Fruit fly (Drosophila melanogaster) whole organism, prepupa: ENCODE measurements around the gene Gr97a.
A peak's percentile ranks its signal among the peaks of the same experiment; 100 is the strongest.

ENCODE experiments used
- CG10631 ChIP-seq: fragments of 200-800 bp; sonication (Bioruptor generic); optimal IDR thresholded peaks from 2 replicates; lab custom pipeline; 2016; ENCODE audit warnings: missing biosample characterization, missing genetic modification characterization
- CG11294 ChIP-seq: fragments of 200-800 bp; sonication (Bioruptor generic); IDR thresholded peaks from 2 replicates; pipeline ENCODE4 v1.3.6; 2022; ENCODE audit warnings: missing biosample characterization, missing genetic modification characterization
- CG11762 ChIP-seq: fragments of 200-800 bp; sonication (Bioruptor generic); optimal IDR thresholded peaks from 3 replicates; lab custom pipeline; 2016; ENCODE audit warnings: missing biosample characterization, missing genetic modification characterization; ENCODE audit not compliant: insufficient read depth
- CG11902 ChIP-seq: fragments of 200-800 bp; sonication (Bioruptor generic); optimal IDR thresholded peaks from 3 replicates; lab custom pipeline; 2016; ENCODE audit warnings: missing biosample characterization, missing genetic modification characterization
- CG15336 ChIP-seq: fragments of 200-800 bp; sonication (Bioruptor generic); IDR thresholded peaks from 2 replicates; pipeline ENCODE4 v1.3.6; 2022; ENCODE audit warnings: missing biosample characterization, missing genetic modification characterization
- CG1621 ChIP-seq: fragments of 200-800 bp; sonication (Bioruptor generic); optimal IDR thresholded peaks from 3 replicates; lab custom pipeline; 2018; ENCODE audit warnings: missing biosample characterization, mild to moderate bottlenecking, missing genetic modification characterization
- CG3032 ChIP-seq: fragments of 200-800 bp; optimal IDR thresholded peaks from 2 replicates; lab custom pipeline; 2019; ENCODE audit warnings: missing biosample characterization, mild to moderate bottlenecking, missing genetic modification characterization, moderate library complexity
- CG31627 ChIP-seq: fragments of 200-800 bp; sonication (Bioruptor generic); optimal IDR thresholded peaks from 3 replicates; lab custom pipeline; 2016; ENCODE audit warnings: missing biosample characterization, missing genetic modification characterization
- CG32006 ChIP-seq: fragments of 200-800 bp; sonication (Bioruptor generic); optimal IDR thresholded peaks from 3 replicates; lab custom pipeline; 2017; ENCODE audit warnings: missing biosample characterization, mild to moderate bottlenecking, missing genetic modification characterization
- CG34406 ChIP-seq: fragments of 200-800 bp; sonication (Bioruptor generic); optimal IDR thresholded peaks from 3 replicates; lab custom pipeline; 2016; ENCODE audit warnings: missing biosample characterization, missing genetic modification characterization
- CG4318 ChIP-seq: fragments of 200-800 bp; sonication (Bioruptor generic); optimal IDR thresholded peaks from 3 replicates; lab custom pipeline; 2017; ENCODE audit warnings: missing biosample characterization, mild to moderate bottlenecking, missing genetic modification characterization
- CG6163 ChIP-seq: fragments of 200-800 bp; sonication (Bioruptor generic); IDR thresholded peaks from 3 replicates; pipeline ENCODE4 v1.3.6; 2022; ENCODE audit warnings: missing biosample characterization, missing genetic modification characterization
- CG6792 ChIP-seq: fragments of 200-800 bp; sonication (Bioruptor generic); optimal IDR thresholded peaks from 3 replicates; lab custom pipeline; 2016; ENCODE audit warnings: missing biosample characterization, missing genetic modification characterization
- CG6808 ChIP-seq: fragments of 200-800 bp; sonication (Bioruptor generic); optimal IDR thresholded peaks from 3 replicates; lab custom pipeline; 2017; ENCODE audit warnings: missing biosample characterization, missing genetic modification characterization, mild to moderate bottlenecking, moderate library complexity, missing genetic modification reagents
- CG6854 ChIP-seq: fragments of 200-800 bp; sonication (Bioruptor generic); optimal IDR thresholded peaks from 2 replicates; lab custom pipeline; 2017; ENCODE audit warnings: missing biosample characterization, mild to moderate bottlenecking, missing genetic modification characterization
- CG7368 ChIP-seq: fragments of 200-800 bp; sonication (Bioruptor generic); optimal IDR thresholded peaks from 3 replicates; lab custom pipeline; 2016; ENCODE audit warnings: missing biosample characterization, missing genetic modification characterization
- CG8119 ChIP-seq: fragments of 200-800 bp; sonication (Bioruptor generic); IDR thresholded peaks from 3 replicates; pipeline ENCODE4 v1.3.6; 2022; ENCODE audit warnings: missing biosample characterization, missing genetic modification characterization
- CG8632 ChIP-seq: fragments of 200-800 bp; sonication (Bioruptor generic); optimal IDR thresholded peaks from 3 replicates; lab custom pipeline; 2016; ENCODE audit warnings: missing biosample characterization, missing genetic modification characterization
- CG9139 ChIP-seq: fragments of 200-800 bp; sonication (Bioruptor generic); optimal IDR thresholded peaks from 3 replicates; lab custom pipeline; 2017; ENCODE audit warnings: missing biosample characterization, mild to moderate bottlenecking, missing genetic modification characterization
- Eip75B ChIP-seq: fragments of 200-800 bp; sonication (Bioruptor generic); optimal IDR thresholded peaks from 3 replicates; lab custom pipeline; 2016; ENCODE audit warnings: missing biosample characterization, missing genetic modification characterization
- Eip93F ChIP-seq: fragments of 200-800 bp; sonication (Bioruptor generic); optimal IDR thresholded peaks from 2 replicates; lab custom pipeline; 2016; ENCODE audit warnings: missing biosample characterization, mild to moderate bottlenecking, missing genetic modification characterization
- Ets21C ChIP-seq: fragments of 200-800 bp; sonication (Bioruptor generic); optimal IDR thresholded peaks from 3 replicates; lab custom pipeline; 2016; ENCODE audit warnings: missing biosample characterization, missing genetic modification characterization
- Ets96B ChIP-seq: fragments of 200-800 bp; optimal IDR thresholded peaks from 2 replicates; lab custom pipeline; 2019; ENCODE audit warnings: missing biosample characterization, mild to moderate bottlenecking, missing genetic modification characterization, moderate library complexity
- Gug ChIP-seq: fragments of 200-800 bp; sonication (Bioruptor generic); IDR thresholded peaks from 2 replicates; pipeline ENCODE4 v1.3.6; 2022; ENCODE audit warnings: missing biosample characterization, missing genetic modification characterization
- Hr39 ChIP-seq: fragments of 200-800 bp; sonication (Bioruptor generic); optimal IDR thresholded peaks from 2 replicates; lab custom pipeline; 2016; ENCODE audit warnings: missing biosample characterization, missing genetic modification characterization
- Hr4 ChIP-seq: fragments of 200-800 bp; sonication (Bioruptor generic); optimal IDR thresholded peaks from 3 replicates; lab custom pipeline; 2016; ENCODE audit warnings: missing biosample characterization, missing genetic modification characterization
- Lpt ChIP-seq: fragments of 200-800 bp; sonication (Bioruptor generic); optimal IDR thresholded peaks from 3 replicates; lab custom pipeline; 2016; ENCODE audit warnings: missing biosample characterization, missing genetic modification characterization
- OdsH ChIP-seq: fragments of 200-800 bp; sonication (Bioruptor generic); optimal IDR thresholded peaks from 3 replicates; lab custom pipeline; 2016; ENCODE audit warnings: missing biosample characterization, missing genetic modification characterization
- Smox ChIP-seq: fragments of 200-800 bp; sonication (Bioruptor generic); optimal IDR thresholded peaks from 3 replicates; lab custom pipeline; 2016; ENCODE audit warnings: missing biosample characterization, missing genetic modification characterization
- Sox102F ChIP-seq: fragments of 200-800 bp; sonication (Bioruptor generic); optimal IDR thresholded peaks from 2 replicates; lab custom pipeline; 2016; ENCODE audit warnings: missing biosample characterization, mild to moderate bottlenecking, missing genetic modification characterization
- Sox14 ChIP-seq: fragments of 200-800 bp; sonication (Bioruptor generic); optimal IDR thresholded peaks from 3 replicates; lab custom pipeline; 2016; ENCODE audit warnings: missing biosample characterization, missing genetic modification characterization
- Sox15 ChIP-seq: fragments of 200-800 bp; sonication (Bioruptor generic); optimal IDR thresholded peaks from 3 replicates; lab custom pipeline; 2016; ENCODE audit warnings: missing biosample characterization, missing genetic modification characterization
- achi ChIP-seq: fragments of 200-800 bp; sonication (Bioruptor generic); optimal IDR thresholded peaks from 3 replicates; lab custom pipeline; 2016; ENCODE audit warnings: missing biosample characterization, missing genetic modification characterization
- acj6 ChIP-seq: fragments of 200-800 bp; sonication (Bioruptor generic); optimal IDR thresholded peaks from 3 replicates; lab custom pipeline; 2016; ENCODE audit warnings: missing biosample characterization, missing genetic modification characterization
- cyc ChIP-seq: fragments of 200-800 bp; sonication (Bioruptor generic); optimal IDR thresholded peaks from 3 replicates; lab custom pipeline; 2016; ENCODE audit warnings: missing biosample characterization, missing genetic modification characterization
- dac ChIP-seq: fragments of 200-800 bp; sonication (Bioruptor generic); optimal IDR thresholded peaks from 2 replicates; lab custom pipeline; 2017; ENCODE audit warnings: missing biosample characterization, mild to moderate bottlenecking, missing genetic modification characterization
- dsx ChIP-seq: fragments of 200-800 bp; optimal IDR thresholded peaks from 3 replicates; lab custom pipeline; 2019; ENCODE audit warnings: missing biosample characterization, mild to moderate bottlenecking, missing genetic modification characterization, moderate library complexity; ENCODE audit not compliant: poor library complexity, severe bottlenecking
- fkh ChIP-seq: fragments of 200-800 bp; sonication (Bioruptor generic); optimal IDR thresholded peaks from 3 replicates; lab custom pipeline; 2017; ENCODE audit warnings: missing biosample characterization, mild to moderate bottlenecking, missing genetic modification characterization, moderate library complexity
- pdm3 ChIP-seq: fragments of 200-800 bp; sonication (Bioruptor generic); optimal IDR thresholded peaks from 3 replicates; lab custom pipeline; 2016; ENCODE audit warnings: missing biosample characterization, missing genetic modification characterization
- salr ChIP-seq, 2 experiments: fragments of 200-800 bp; sonication (Bioruptor generic); optimal IDR thresholded peaks; 3 replicates each; lab custom pipeline; 2016 to 2018; ENCODE audit warnings: missing biosample characterization in 2 of 2, missing genetic modification characterization in 2 of 2, mild to moderate bottlenecking in 1 of 2
- spab ChIP-seq: fragments of 200-800 bp; sonication (Bioruptor generic); optimal IDR thresholded peaks from 2 replicates; lab custom pipeline; 2017; ENCODE audit warnings: missing biosample characterization, mild to moderate bottlenecking, missing genetic modification characterization, missing genetic modification reagents
- ss ChIP-seq, 2 experiments: fragments of 200-800 bp; sonication (Bioruptor generic); optimal IDR thresholded peaks; 2 replicates in 1 of 2; 3 replicates in 1 of 2; lab custom pipeline; 2017 to 2018; ENCODE audit warnings: mild to moderate bottlenecking in 2 of 2, missing biosample characterization in 2 of 2, missing genetic modification characterization in 2 of 2, moderate library complexity in 1 of 2
- svp ChIP-seq: fragments of 200-800 bp; sonication (Bioruptor generic); peaks from one replicate; lab custom pipeline; 2016; ENCODE audit warnings: missing biosample characterization, missing genetic modification characterization
- topi ChIP-seq: fragments of 200-800 bp; sonication (Bioruptor generic); optimal IDR thresholded peaks from 3 replicates; lab custom pipeline; 2016; ENCODE audit warnings: missing biosample characterization, missing genetic modification characterization
- vri ChIP-seq: fragments of 200-800 bp; sonication (Bioruptor generic); optimal IDR thresholded peaks from 3 replicates; lab custom pipeline; 2016; ENCODE audit warnings: missing biosample characterization, mild to moderate bottlenecking, missing genetic modification characterization

Gene Gr97a

dm6 chr3R:26923830-26924333 lies 42.4 kb downstream of the Gr97a start (continued):
- TF ChIP-seq Smox (GFP tag; lab: Kevin White, UChicago) (peak; percentile 45), pdm3 (GFP tag; lab: Kevin White, UChicago) (peak; percentile 7), fkh (GFP tag; lab: Kevin White, UChicago) (peak; percentile 88), spab (GFP tag; lab: Kevin White, UChicago) (no peak), Lpt (GFP tag; lab: Kevin White, UChicago) (no peak), vri (GFP tag; lab: Kevin White, UChicago) (no peak), Sox14 (no peak), svp (GFP tag; lab: Kevin White, UChicago) (peak; percentile 68), Eip93F (GFP tag; lab: Kevin White, UChicago) (no peak), ss (GFP tag; optimal IDR thresholded peaks at IDR 0.05; lab: Kevin White, UChicago) (no peak), CG34406 (GFP tag; lab: Kevin White, UChicago) (no peak), dac (GFP tag; lab: Kevin White, UChicago) (no peak), achi (peak; percentile 11), CG6163 (GFP tag; lab: Robert Waterston, UW) (no peak), CG8632 (GFP tag; lab: Kevin White, UChicago) (no peak), CG8119 (GFP tag; lab: Robert Waterston, UW) (no peak), Hr4 (GFP tag; lab: Kevin White, UChicago) (no peak), Hr39 (GFP tag; lab: Kevin White, UChicago) (peak; percentile 30), OdsH (GFP tag; lab: Kevin White, UChicago) (no peak), CG4318 (GFP tag; lab: Kevin White, UChicago) (no peak), acj6 (GFP tag; lab: Kevin White, UChicago) (no peak), CG6792 (GFP tag; lab: Kevin White, UChicago) (no peak), CG11762 (no peak), cyc (GFP tag; lab: Kevin White, UChicago) (peak; percentile 38), Ets96B (tag; lab: Kevin White, UChicago) (no peak), CG6854 (GFP tag; lab: Kevin White, UChicago) (no peak), CG32006 (GFP tag; lab: Kevin White, UChicago) (no peak), Gug (GFP tag; lab: Robert Waterston, UW) (no peak), topi (GFP tag; lab: Kevin White, UChicago) (peak; percentile 64), CG10631 (GFP tag; lab: Kevin White, UChicago) (peak; percentile 22), Eip75B (GFP tag; lab: Kevin White, UChicago) (peak; percentile 12), CG9139 (GFP tag; lab: Kevin White, UChicago) (no peak), Sox15 (GFP tag; lab: Kevin White, UChicago) (no peak), CG15336 (GFP tag; lab: Robert Waterston, UW) (no peak)

dm6 chr3R:26918857-26919256 lies 47.4 kb downstream of the Gr97a start:
- TF ChIP-seq OdsH (GFP tag; lab: Kevin White, UChicago) (no peak), CG3032 (no peak), Eip93F (GFP tag; lab: Kevin White, UChicago) (no peak), CG11294 (GFP tag; lab: Robert Waterston, UW) (no peak)

- TF ChIP-seq achi = peak; percentile 56
- no peak for TF ChIP-seq dac (GFP tag; lab: Kevin White, UChicago)
- TF ChIP-seq CG6792 (GFP tag; lab: Kevin White, UChicago) = peak; percentile 17
- TF ChIP-seq vri (GFP tag; lab: Kevin White, UChicago) = peak; percentile 86
- no peak for TF ChIP-seq CG8632 (GFP tag; lab: Kevin White, UChicago)
- TF ChIP-seq CG31627 = no peak
- no peak for TF ChIP-seq Ets21C (GFP tag; lab: Kevin White, UChicago)
- peak; percentile 27 for TF ChIP-seq CG6808 (GFP tag; lab: Kevin White, UChicago)
- peak; percentile 22 for TF ChIP-seq CG11762
- no peak for TF ChIP-seq CG11902
- peak; percentile 12 for TF ChIP-seq spab (GFP tag; lab: Kevin White, UChicago)
- TF ChIP-seq cyc (GFP tag; lab: Kevin White, UChicago) = no peak
- TF ChIP-seq Eip93F (GFP tag; lab: Kevin White, UChicago) = no peak
- TF ChIP-seq svp (GFP tag; lab: Kevin White, UChicago) = no peak
- peak; percentile 20 for TF ChIP-seq CG7368 (GFP tag; lab: Kevin White, UChicago)
- TF ChIP-seq Sox102F (GFP tag; lab: Kevin White, UChicago) = peak; percentile 53
- no peak for TF ChIP-seq Hr4 (GFP tag; lab: Kevin White, UChicago)
- no peak for TF ChIP-seq salr (GFP tag; optimal IDR thresholded peaks at IDR 0.05; lab: Kevin White, UChicago)
- no peak for TF ChIP-seq acj6 (GFP tag; lab: Kevin White, UChicago)
- no peak for TF ChIP-seq CG10631 (GFP tag; lab: Kevin White, UChicago)
- peak; percentile 5 for TF ChIP-seq topi (GFP tag; lab: Kevin White, UChicago)
- TF ChIP-seq CG6854 (GFP tag; lab: Kevin White, UChicago) = peak; percentile 80
- peak; percentile 63 for TF ChIP-seq Ets96B (tag; lab: Kevin White, UChicago)
- peak; percentile 15 for TF ChIP-seq CG1621 (tag; lab: Kevin White, UChicago)
- TF ChIP-seq CG4318 (GFP tag; lab: Kevin White, UChicago) = no peak
- TF ChIP-seq dsx (GFP tag; lab: Kevin White, UChicago) = no peak
These were observed 50.8 kb downstream of the Gr97a start, which contains the start of gene CG46339 for dm6 chr3R:26915463-26915925. Gene CG46339 (plus strand): TSS chr3R:26915761.
